Fruit fly (Drosophila melanogaster) whole organism, prepupa: ENCODE measurements around the gene obst-B.

Experiments
- CG16779 ChIP-seq: fragments of 200-800 bp; sonication (Bioruptor generic); optimal IDR thresholded peaks from 3 replicates; lab custom pipeline; 2017; ENCODE audit warnings: missing biosample characterization, mild to moderate bottlenecking, missing genetic modification characterization
- CG32006 ChIP-seq: fragments of 200-800 bp; sonication (Bioruptor generic); optimal IDR thresholded peaks from 3 replicates; lab custom pipeline; 2017; ENCODE audit warnings: missing biosample characterization, mild to moderate bottlenecking, missing genetic modification characterization
- CG3919 ChIP-seq: fragments of 200-800 bp; sonication (Bioruptor generic); optimal IDR thresholded peaks from 3 replicates; lab custom pipeline; 2016; ENCODE audit warnings: missing biosample characterization, missing genetic modification characterization
- CG6276 ChIP-seq: fragments of 200-800 bp; sonication (Bioruptor generic); optimal IDR thresholded peaks from 2 replicates; lab custom pipeline; 2017; ENCODE audit warnings: missing biosample characterization, mild to moderate bottlenecking, missing genetic modification characterization
- CG8119 ChIP-seq: fragments of 200-800 bp; sonication (Bioruptor generic); IDR thresholded peaks from 3 replicates; pipeline ENCODE4 v1.3.6; 2022; ENCODE audit warnings: missing biosample characterization, missing genetic modification characterization
- CG8319 ChIP-seq: fragments of 200-800 bp; sonication (Bioruptor generic); optimal IDR thresholded peaks from 3 replicates; lab custom pipeline; 2016; ENCODE audit warnings: missing biosample characterization, missing genetic modification characterization
- Eip75B ChIP-seq: fragments of 200-800 bp; sonication (Bioruptor generic); optimal IDR thresholded peaks from 3 replicates; lab custom pipeline; 2016; ENCODE audit warnings: missing biosample characterization, missing genetic modification characterization
- Eip93F ChIP-seq: fragments of 200-800 bp; sonication (Bioruptor generic); optimal IDR thresholded peaks from 2 replicates; lab custom pipeline; 2016; ENCODE audit warnings: missing biosample characterization, mild to moderate bottlenecking, missing genetic modification characterization
- Hr39 ChIP-seq: fragments of 200-800 bp; sonication (Bioruptor generic); optimal IDR thresholded peaks from 2 replicates; lab custom pipeline; 2016; ENCODE audit warnings: missing biosample characterization, missing genetic modification characterization
- OdsH ChIP-seq: fragments of 200-800 bp; sonication (Bioruptor generic); optimal IDR thresholded peaks from 3 replicates; lab custom pipeline; 2016; ENCODE audit warnings: missing biosample characterization, missing genetic modification characterization
- Sox14 ChIP-seq: fragments of 200-800 bp; sonication (Bioruptor generic); optimal IDR thresholded peaks from 3 replicates; lab custom pipeline; 2016; ENCODE audit warnings: missing biosample characterization, missing genetic modification characterization
- dsx ChIP-seq: fragments of 200-800 bp; optimal IDR thresholded peaks from 3 replicates; lab custom pipeline; 2019; ENCODE audit warnings: missing biosample characterization, mild to moderate bottlenecking, missing genetic modification characterization, moderate library complexity; ENCODE audit not compliant: poor library complexity, severe bottlenecking
- salr ChIP-seq, 2 experiments: fragments of 200-800 bp; sonication (Bioruptor generic); optimal IDR thresholded peaks; 3 replicates each; lab custom pipeline; 2016 to 2018; ENCODE audit warnings: missing biosample characterization in 2 of 2, missing genetic modification characterization in 2 of 2, mild to moderate bottlenecking in 1 of 2
- ss ChIP-seq, 2 experiments: fragments of 200-800 bp; sonication (Bioruptor generic); optimal IDR thresholded peaks; 2 replicates in 1 of 2; 3 replicates in 1 of 2; lab custom pipeline; 2017 to 2018; ENCODE audit warnings: mild to moderate bottlenecking in 2 of 2, missing biosample characterization in 2 of 2, missing genetic modification characterization in 2 of 2, moderate library complexity in 1 of 2

dm6 chr2L:9996553-9996952, 35.9 kb upstream of the obst-B start:
- TF ChIP-seq Eip93F (GFP tag; lab: Kevin White, UChicago): no peak
- TF ChIP-seq CG8119 (GFP tag; lab: Robert Waterston, UW): no peak
- TF ChIP-seq CG32006: no peak
- no peak for TF ChIP-seq salr (GFP tag; optimal IDR thresholded peaks at IDR 0.05; lab: Kevin White, UChicago)
- no peak for TF ChIP-seq OdsH (GFP tag; lab: Kevin White, UChicago)
- no peak for TF ChIP-seq CG16779
- TF ChIP-seq dsx (GFP tag; lab: Kevin White, UChicago): no peak
- TF ChIP-seq ss (GFP tag; optimal IDR thresholded peaks at IDR 0.05; lab: Kevin White, UChicago): no peak
- TF ChIP-seq CG6276 (GFP tag; lab: Kevin White, UChicago): no peak
- TF ChIP-seq CG3919 (GFP tag; lab: Kevin White, UChicago): no peak
- no peak for TF ChIP-seq Hr39
- TF ChIP-seq Eip75B: no peak
- no peak for TF ChIP-seq Sox14 (GFP tag; lab: Kevin White, UChicago)
- no peak for TF ChIP-seq CG8319 (GFP tag; lab: Kevin White, UChicago)
